Worm (Caenorhabditis elegans) whole organism, midembryonic: Measurements from ENCODE around the gene kcnl-4.

Experiments used
- cog-1 ChIP-seq: sonication (generic microtip); optimal IDR thresholded peaks from 2 replicates; lab custom pipeline; 2016; ENCODE audit warnings: missing genetic modification characterization, missing compliant biosample characterization
- flt-1 ChIP-seq: fragments of 200-800 bp; sonication (Bioruptor generic); IDR thresholded peaks from 2 replicates; pipeline ENCODE4 v1.3.6; 2022; ENCODE audit warnings: missing genetic modification characterization, missing compliant biosample characterization
- klf-2 ChIP-seq: fragments of 200-800 bp; sonication (Bioruptor generic); conservative IDR thresholded peaks from 2 replicates; pipeline ENCODE4 v1.3.6; 2022; ENCODE audit warnings: missing genetic modification reagents, missing genetic modification characterization, missing compliant biosample characterization
- med-1 ChIP-seq: sonication (generic microtip); optimal IDR thresholded peaks from 2 replicates; lab custom pipeline; 2017; ENCODE audit warnings: missing genetic modification characterization, mild to moderate bottlenecking, missing compliant biosample characterization, antibody characterized with exemption, missing genetic modification reagents; ENCODE audit not compliant: insufficient read depth
- ref-1 ChIP-seq: fragments of 200-800 bp; sonication (Bioruptor generic); conservative IDR thresholded peaks from 2 replicates; pipeline ENCODE4 v1.3.6; 2022; ENCODE audit warnings: missing genetic modification reagents, missing genetic modification characterization, missing compliant biosample characterization
- tab-1 ChIP-seq: fragments of 200-800 bp; sonication (Bioruptor generic); IDR thresholded peaks from 2 replicates; pipeline ENCODE4 v1.3.6; 2022; ENCODE audit warnings: missing genetic modification characterization, missing compliant biosample characterization
- ztf-29 ChIP-seq: fragments of 200-800 bp; sonication (Bioruptor generic); IDR thresholded peaks from 2 replicates; pipeline ENCODE4 v1.3.6; 2022; ENCODE audit warnings: missing genetic modification reagents, missing genetic modification characterization, missing compliant biosample characterization

- TF ChIP-seq tab-1 (GFP tag; lab: Robert Waterston, UW) (no peak), med-1 (GFP tag; lab: Kevin White, UChicago) (no peak), flt-1 (GFP tag; lab: Robert Waterston, UW) (no peak), ztf-29 (GFP tag; lab: Robert Waterston, UW) (no peak), klf-2 (no peak), cog-1 (tag; lab: Kevin White, UChicago) (no peak), ref-1 (GFP tag; lab: Robert Waterston, UW) (no peak)
These were observed 8.4 kb downstream of the kcnl-4 start for ce11 chrV:14539355-14539754.
